Worm (Caenorhabditis elegans) whole organism, L1 larva: Measurements from ENCODE around the gene snap-29.

Experiments
- lin-39 ChIP-seq: fragments of 150-350 bp; optimal IDR thresholded peaks from 2 replicates; lab custom pipeline; 2014; ENCODE audit warnings: missing biosample characterization, missing genetic modification reagents, missing genetic modification characterization
- mdl-1 ChIP-seq, 2 experiments: fragments of 150-350 bp; optimal IDR thresholded peaks; 2 replicates each; lab custom pipeline; 2014 to 2017; ENCODE audit warnings: missing biosample characterization in 2 of 2, missing genetic modification characterization in 2 of 2, inconsistent platforms in 1 of 2
- nhr-12 ChIP-seq: sonication (generic microtip); optimal IDR thresholded peaks from 2 replicates; lab custom pipeline; 2017; ENCODE audit warnings: missing biosample characterization, missing genetic modification characterization
- nhr-90 ChIP-seq: sonication (generic microtip); optimal IDR thresholded peaks from 2 replicates; lab custom pipeline; 2016; ENCODE audit warnings: mild to moderate bottlenecking, missing genetic modification characterization, missing compliant biosample characterization; ENCODE audit not compliant: poor library complexity
- swsn-7 ChIP-seq: sonication (generic microtip); optimal IDR thresholded peaks from 2 replicates; lab custom pipeline; 2016; ENCODE audit warnings: missing genetic modification characterization, missing compliant biosample characterization

ce11 chrIII:8772428-8773027 is 3.5 kb upstream of the snap-29 start:
- TF ChIP-seq nhr-90 (tag; lab: Kevin White, UChicago) (no peak), swsn-7 (tag; lab: Kevin White, UChicago) (no peak), nhr-12 (tag; lab: Kevin White, UChicago) (no peak), mdl-1 (tag; optimal IDR thresholded peaks at IDR 0.05; lab: Kevin White, UChicago) (no peak), lin-39 (no peak)
